Fruit fly (Drosophila melanogaster) Kc167 (cell line): ENCODE measurements around the gene CG15209.

ENCODE experiments used
- Myc ChIP-seq: fragments of >200 bp; optimal IDR thresholded peaks from 2 replicates; lab custom pipeline; 2017; ENCODE audit warnings: missing external identifiers
- h ChIP-seq: fragments of >200 bp; optimal IDR thresholded peaks from 3 replicates; lab custom pipeline; 2018; ENCODE audit warnings: missing external identifiers
- insv ChIP-seq: fragments of >200 bp; optimal IDR thresholded peaks from 3 replicates; lab custom pipeline; 2018; ENCODE audit warnings: missing external identifiers
- psq ChIP-seq: fragments of >200 bp; optimal IDR thresholded peaks from 2 replicates; lab custom pipeline; 2017; ENCODE audit warnings: missing external identifiers
- ttk ChIP-seq: sonication (Bioruptor generic); optimal IDR thresholded peaks from 2 replicates; lab custom pipeline; 2017; ENCODE audit warnings: missing external identifiers

dm6 chrX:10832369-10832768, 9.6 kb upstream of the CG15209 start:
- TF ChIP-seq psq (lab: Kevin White, UChicago): no peak
- no peak for TF ChIP-seq Myc
- no peak for TF ChIP-seq h (lab: Kevin White, UChicago)
- TF ChIP-seq insv: no peak
- no peak for TF ChIP-seq ttk
